Fruit fly (Drosophila melanogaster) whole organism, embryonic: ENCODE results near the gene CG2681.
A peak's percentile ranks its signal among the peaks of the same experiment; 100 is the strongest.

Experiments
- Awh ChIP-seq: fragments of 200-800 bp; sonication (Bioruptor generic); IDR thresholded peaks from 2 replicates; pipeline ENCODE4, ENCODE4 v1.3.6; 2022; ENCODE audit warnings: missing biosample characterization, missing genetic modification characterization
- B-H2 ChIP-seq: fragments of 200-800 bp; sonication (Bioruptor generic); optimal IDR thresholded peaks from 2 replicates; lab custom pipeline; 2018; ENCODE audit warnings: missing biosample characterization, mild to moderate bottlenecking, missing genetic modification characterization
- CG10209 ChIP-seq: fragments of 200-800 bp; sonication (Bioruptor generic); optimal IDR thresholded peaks from 3 replicates; lab custom pipeline; 2017; ENCODE audit warnings: missing biosample characterization, mild to moderate bottlenecking, missing genetic modification characterization, missing genetic modification reagents
- CG1024 ChIP-seq: fragments of 200-800 bp; sonication (Bioruptor generic); IDR thresholded peaks from 2 replicates; pipeline ENCODE4 v1.3.6; 2022; ENCODE audit warnings: missing biosample characterization, missing genetic modification characterization
- CG10462 ChIP-seq: fragments of 200-800 bp; sonication (Bioruptor generic); optimal IDR thresholded peaks from 2 replicates; lab custom pipeline; 2016; ENCODE audit warnings: missing biosample characterization, missing genetic modification characterization
- CG13123 ChIP-seq: fragments of 200-800 bp; sonication (Bioruptor generic); optimal IDR thresholded peaks from 2 replicates; lab custom pipeline; 2016; ENCODE audit warnings: missing biosample characterization, missing genetic modification characterization
- CG14050 ChIP-seq: fragments of 200-800 bp; sonication (Bioruptor generic); IDR thresholded peaks from 3 replicates; pipeline ENCODE4 v1.3.6; 2022; ENCODE audit warnings: missing biosample characterization, missing genetic modification characterization
- CG15601 ChIP-seq: fragments of 200-800 bp; sonication (Bioruptor generic); optimal IDR thresholded peaks from 3 replicates; lab custom pipeline; 2019; ENCODE audit warnings: missing biosample characterization, mild to moderate bottlenecking, missing genetic modification characterization, moderate library complexity
- CG1603 ChIP-seq: fragments of 200-800 bp; sonication (Bioruptor generic); optimal IDR thresholded peaks from 2 replicates; lab custom pipeline; 2019; ENCODE audit warnings: missing biosample characterization, mild to moderate bottlenecking, missing genetic modification characterization, moderate library complexity
- CG17186 ChIP-seq: fragments of 200-800 bp; sonication (Bioruptor generic); optimal IDR thresholded peaks from 3 replicates; lab custom pipeline; 2017; ENCODE audit warnings: missing biosample characterization, missing genetic modification reagents, missing genetic modification characterization
- CG17359 ChIP-seq: fragments of 200-800 bp; sonication (Bioruptor generic); optimal IDR thresholded peaks from 3 replicates; lab custom pipeline; 2018; ENCODE audit warnings: missing biosample characterization, mild to moderate bottlenecking, missing genetic modification characterization, moderate library complexity
- CG17361 ChIP-seq: fragments of 200-800 bp; sonication (Bioruptor generic); IDR thresholded peaks from 3 replicates; pipeline ENCODE4 v1.3.6; 2022; ENCODE audit warnings: missing biosample characterization, missing genetic modification characterization
- CG17612 ChIP-seq: fragments of 200-800 bp; sonication (Bioruptor generic); IDR thresholded peaks from 2 replicates; pipeline ENCODE4 v1.3.6; 2022; ENCODE audit warnings: missing biosample characterization, missing genetic modification characterization
- CG2678 ChIP-seq: fragments of 200-800 bp; sonication (Bioruptor generic); optimal IDR thresholded peaks from 3 replicates; lab custom pipeline; 2019; ENCODE audit warnings: missing biosample characterization, mild to moderate bottlenecking, missing genetic modification characterization, moderate library complexity
- CG2712 ChIP-seq: fragments of 200-800 bp; optimal IDR thresholded peaks from 3 replicates; lab custom pipeline; 2019; ENCODE audit warnings: missing biosample characterization, mild to moderate bottlenecking, missing genetic modification characterization, moderate library complexity
- CG31388 ChIP-seq: fragments of 200-800 bp; sonication (Bioruptor generic); optimal IDR thresholded peaks from 2 replicates; lab custom pipeline; 2016; ENCODE audit warnings: missing biosample characterization, missing genetic modification characterization
- CG31441 ChIP-seq: fragments of 200-800 bp; sonication (Bioruptor generic); IDR thresholded peaks from 2 replicates; pipeline ENCODE4 v1.3.6; 2022; ENCODE audit warnings: missing biosample characterization, missing genetic modification characterization
- CG32532 ChIP-seq: fragments of 200-800 bp; sonication (Bioruptor generic); IDR thresholded peaks from 2 replicates; pipeline ENCODE4 v1.3.6; 2022; ENCODE audit warnings: missing biosample characterization, missing genetic modification characterization
- CG32772 ChIP-seq: fragments of 200-800 bp; sonication (Bioruptor generic); IDR thresholded peaks from 2 replicates; pipeline ENCODE4 v1.3.6; 2022; ENCODE audit warnings: missing biosample characterization, missing genetic modification characterization
- CG3847 ChIP-seq: fragments of 200-800 bp; sonication (Bioruptor generic); IDR thresholded peaks from 2 replicates; pipeline ENCODE4 v1.3.6; 2022; ENCODE audit warnings: missing biosample characterization, missing genetic modification characterization
- CG4730 ChIP-seq: fragments of 200-800 bp; sonication (Bioruptor generic); IDR thresholded peaks from 2 replicates; pipeline ENCODE4 v1.3.6; 2022; ENCODE audit warnings: missing biosample characterization, missing genetic modification characterization
- CG6272 ChIP-seq: fragments of 200-800 bp; sonication (Bioruptor generic); IDR thresholded peaks from 2 replicates; pipeline ENCODE4 v1.3.6; 2022; ENCODE audit warnings: missing biosample characterization, missing genetic modification characterization
- D19B ChIP-seq: fragments of 200-800 bp; sonication (Bioruptor generic); optimal IDR thresholded peaks from 2 replicates; lab custom pipeline; 2017; ENCODE audit warnings: missing biosample characterization, mild to moderate bottlenecking, missing genetic modification characterization
- Dbx ChIP-seq: fragments of 200-800 bp; sonication (Bioruptor generic); IDR thresholded peaks from 3 replicates; pipeline ENCODE4 v1.3.6; 2022; ENCODE audit warnings: missing biosample characterization, missing genetic modification characterization
- Dfd ChIP-seq, 2 experiments: fragments of >200 bp; optimal IDR thresholded peaks; 2 replicates each; lab custom pipeline; 2017; ENCODE audit warnings: missing biosample characterization in 2 of 2, missing genetic modification characterization in 2 of 2
- HLH54F ChIP-seq: fragments of 200-800 bp; sonication (Bioruptor generic); optimal IDR thresholded peaks from 3 replicates; lab custom pipeline; 2016; ENCODE audit warnings: missing biosample characterization, missing genetic modification characterization
- Jarid2 ChIP-seq: fragments of 200-800 bp; sonication (Bioruptor generic); optimal IDR thresholded peaks from 3 replicates; lab custom pipeline; 2017; ENCODE audit warnings: mild to moderate bottlenecking, missing biosample characterization, missing genetic modification reagents, missing genetic modification characterization
- Mad ChIP-seq: fragments of 200-800 bp; sonication (Bioruptor generic); optimal IDR thresholded peaks from 2 replicates; lab custom pipeline; 2016; ENCODE audit warnings: missing biosample characterization, missing genetic modification characterization
- Ssrp ChIP-seq: fragments of 200-800 bp; sonication (Bioruptor generic); optimal IDR thresholded peaks from 2 replicates; lab custom pipeline; 2018; ENCODE audit warnings: missing biosample characterization, mild to moderate bottlenecking, missing genetic modification characterization, moderate library complexity
- Usf ChIP-seq: fragments of 200-800 bp; sonication (Bioruptor generic); optimal IDR thresholded peaks from 2 replicates; lab custom pipeline; 2017; ENCODE audit warnings: missing genotype, missing biosample characterization, missing genetic modification characterization
- ase ChIP-seq: fragments of 200-800 bp; sonication (Bioruptor generic); IDR thresholded peaks from 3 replicates; pipeline ENCODE4 v1.3.6; 2022; ENCODE audit warnings: missing biosample characterization, missing genetic modification characterization
- chn ChIP-seq: fragments of 200-800 bp; sonication (Bioruptor generic); optimal IDR thresholded peaks from 2 replicates; lab custom pipeline; 2016; ENCODE audit warnings: missing biosample characterization, missing genetic modification characterization
- croc ChIP-seq: fragments of 200-800 bp; sonication (Bioruptor generic); conservative IDR thresholded peaks from 3 replicates; pipeline ENCODE4 v1.3.6; 2022; ENCODE audit warnings: missing biosample characterization, missing genetic modification characterization
- cwo ChIP-seq: fragments of 200-800 bp; sonication (Bioruptor generic); optimal IDR thresholded peaks from 3 replicates; lab custom pipeline; 2017; ENCODE audit warnings: missing biosample characterization, missing genetic modification characterization, mild to moderate bottlenecking, moderate library complexity, missing genetic modification reagents
- esg ChIP-seq: fragments of 200-800 bp; sonication (Bioruptor generic); conservative IDR thresholded peaks from 2 replicates; pipeline ENCODE4 v1.3.6; 2022; ENCODE audit warnings: missing biosample characterization, missing genetic modification characterization
- eyg ChIP-seq: fragments of 200-800 bp; sonication (Bioruptor generic); optimal IDR thresholded peaks from 3 replicates; lab custom pipeline; 2016; ENCODE audit warnings: missing biosample characterization, missing genetic modification characterization
- gro ChIP-seq: fragments of 200-800 bp; sonication (Bioruptor generic); optimal IDR thresholded peaks from 2 replicates; lab custom pipeline; 2016; ENCODE audit warnings: missing biosample characterization, missing genetic modification characterization
- jumu ChIP-seq: fragments of 200-800 bp; sonication (Bioruptor generic); optimal IDR thresholded peaks from 3 replicates; lab custom pipeline; 2016; ENCODE audit warnings: missing biosample characterization, missing genetic modification characterization
- maf-S ChIP-seq: fragments of 200-800 bp; sonication (Bioruptor generic); optimal IDR thresholded peaks from 2 replicates; lab custom pipeline; 2016; ENCODE audit warnings: missing biosample characterization, missing genetic modification characterization
- nau ChIP-seq: fragments of 200-800 bp; sonication (Bioruptor generic); optimal IDR thresholded peaks from 3 replicates; lab custom pipeline; 2017; ENCODE audit warnings: missing biosample characterization, mild to moderate bottlenecking, missing genetic modification characterization, missing genetic modification reagents
- pfk ChIP-seq: fragments of 200-800 bp; sonication (Bioruptor generic); optimal IDR thresholded peaks from 2 replicates; lab custom pipeline; 2018; ENCODE audit warnings: missing biosample characterization, mild to moderate bottlenecking, missing genetic modification characterization, moderate library complexity
- sens-2 ChIP-seq: fragments of 200-800 bp; sonication (Bioruptor generic); IDR thresholded peaks from 2 replicates; pipeline ENCODE4 v1.3.6; 2022; ENCODE audit warnings: missing biosample characterization, missing genetic modification characterization
- shn ChIP-seq: fragments of 200-800 bp; sonication (Bioruptor generic); optimal IDR thresholded peaks from 3 replicates; lab custom pipeline; 2016; ENCODE audit warnings: missing biosample characterization, missing genetic modification characterization
- sna ChIP-seq: fragments of 200-800 bp; sonication (Bioruptor generic); IDR thresholded peaks from 2 replicates; pipeline ENCODE4 v1.3.6; 2022; ENCODE audit warnings: missing biosample characterization, missing genetic modification characterization; ENCODE audit not compliant: partially characterized antibody
- unc-4 ChIP-seq: fragments of 200-800 bp; sonication (Bioruptor generic); IDR thresholded peaks from 2 replicates; pipeline ENCODE4 v1.3.6; 2022; ENCODE audit warnings: missing biosample characterization, missing genetic modification characterization; ENCODE audit not compliant: partially characterized antibody
- vfl ChIP-seq: fragments of 200-800 bp; sonication (Bioruptor generic); optimal IDR thresholded peaks from 2 replicates; lab custom pipeline; 2016; ENCODE audit warnings: missing biosample characterization, missing genetic modification characterization

The CG2681 gene

dm6 chrX:2744042-2744441 lies 35.6 kb downstream of the CG2681 start, which contains the start of gene Syx4 (continued):
- TF ChIP-seq Usf (GFP tag; lab: Kevin White, UChicago) (peak; percentile 71), CG10209 (peak; percentile 90), CG1024 (GFP tag; lab: Robert Waterston, UW) (peak; percentile 73), pfk (no peak), CG17186 (GFP tag; lab: Kevin White, UChicago) (no peak), CG31388 (GFP tag; lab: Kevin White, UChicago) (peak; percentile 65), nau (GFP tag; lab: Kevin White, UChicago) (peak; percentile 89), esg (GFP tag; lab: Robert Waterston, UW) (peak; percentile 79), gro (GFP tag; lab: Kevin White, UChicago) (peak; percentile 94), CG3847 (peak; percentile 84), HLH54F (peak; percentile 90), B-H2 (GFP tag; lab: Kevin White, UChicago) (peak; percentile 28), CG4730 (peak; percentile 70), CG32772 (GFP tag; lab: Robert Waterston, UW) (peak; percentile 81), Jarid2 (GFP tag; lab: Kevin White, UChicago) (peak; percentile 67), Dbx (peak; percentile 89), jumu (GFP tag; lab: Kevin White, UChicago) (peak; percentile 82), cwo (GFP tag; lab: Kevin White, UChicago) (peak; percentile 90), Dfd (GFP tag; optimal IDR thresholded peaks at IDR 0.05; lab: Kevin White, UChicago) (no peak), CG1603 (peak; percentile 94), maf-S (GFP tag; lab: Kevin White, UChicago) (peak; percentile 84), CG17361 (GFP tag; lab: Robert Waterston, UW) (peak; percentile 87), Awh (GFP tag; lab: Robert Waterston, UW) (peak; percentile 89), sens-2 (GFP tag; lab: Robert Waterston, UW) (peak; percentile 80), sna (GFP tag; lab: Robert Waterston, UW) (no peak), Ssrp (tag; lab: Kevin White, UChicago) (peak; percentile 81), Mad (GFP tag; lab: Kevin White, UChicago) (peak; percentile 81), croc (GFP tag; lab: Robert Waterston, UW) (peak; percentile 54), unc-4 (GFP tag; lab: Robert Waterston, UW) (no peak), CG31441 (GFP tag; lab: Robert Waterston, UW) (peak; percentile 91), ase (GFP tag; lab: Robert Waterston, UW) (peak; percentile 87), CG17359 (tag; lab: Kevin White, UChicago) (peak; percentile 94), eyg (peak; percentile 85), CG15601 (peak; percentile 78), shn (peak; percentile 76), chn (peak; percentile 73), CG2678 (tag; lab: Kevin White, UChicago) (peak; percentile 96), CG6272 (GFP tag; lab: Robert Waterston, UW) (peak; percentile 76), CG32532 (GFP tag; lab: Robert Waterston, UW) (peak; percentile 94), CG13123 (peak; percentile 71), CG14050 (GFP tag; lab: Robert Waterston, UW) (peak; percentile 86), CG10462 (GFP tag; lab: Kevin White, UChicago) (peak; percentile 56), CG2712 (peak; percentile 87), CG17612 (GFP tag; lab: Robert Waterston, UW) (peak; percentile 67), vfl (GFP tag; lab: Kevin White, UChicago) (peak; percentile 83), D19B (GFP tag; lab: Kevin White, UChicago) (peak; percentile 63)
- TF ChIP-seq, all 482 proteins: peak for 401
